Fruit fly (Drosophila melanogaster) whole organism, adult: ENCODE data around the gene CG45075.

Experiments
- CG11617 ChIP-seq: fragments of 200-800 bp; sonication (Bioruptor generic); optimal IDR thresholded peaks from 2 replicates; lab custom pipeline; 2017; ENCODE audit warnings: mild to moderate bottlenecking, missing biosample characterization, missing genetic modification reagents, missing genetic modification characterization
- CG7101 ChIP-seq: fragments of 200-800 bp; sonication (Bioruptor generic); optimal IDR thresholded peaks from 2 replicates; lab custom pipeline; 2018; ENCODE audit warnings: missing biosample characterization, mild to moderate bottlenecking, missing genetic modification characterization, moderate library complexity
- Clk ChIP-seq: fragments of 200-800 bp; sonication (Bioruptor generic); optimal IDR thresholded peaks from 2 replicates; lab custom pipeline; 2017; ENCODE audit warnings: missing biosample characterization, missing genetic modification characterization
- Crg-1 ChIP-seq: fragments of 200-800 bp; sonication (Bioruptor generic); optimal IDR thresholded peaks from 2 replicates; lab custom pipeline; 2016; ENCODE audit warnings: missing biosample characterization, missing genetic modification characterization
- Hr96 ChIP-seq: fragments of 200-800 bp; sonication (Bioruptor generic); optimal IDR thresholded peaks from 2 replicates; lab custom pipeline; 2016; ENCODE audit warnings: missing biosample characterization, missing genetic modification characterization
- kay ChIP-seq: fragments of 200-800 bp; sonication (Bioruptor generic); peaks from one replicate; lab custom pipeline; 2016; ENCODE audit warnings: missing biosample characterization, missing genetic modification characterization, borderline replicate concordance

dm6 chr2L:6084694-6085093, 6.5 kb upstream of the CG45075 start:
- TF ChIP-seq CG7101 (tag; lab: Kevin White, UChicago): no peak
- no peak for TF ChIP-seq Clk (GFP tag; lab: Kevin White, UChicago)
- no peak for TF ChIP-seq kay (GFP tag; lab: Kevin White, UChicago)
- no peak for TF ChIP-seq Crg-1 (GFP tag; lab: Kevin White, UChicago)
- no peak for TF ChIP-seq CG11617 (GFP tag; lab: Kevin White, UChicago)
- no peak for TF ChIP-seq Hr96 (GFP tag; lab: Kevin White, UChicago)
